Worm (Caenorhabditis elegans) whole organism, L4 larva: ENCODE measurements around the gene fbxb-3.

Source experiments
- F10B5.3 ChIP-seq: sonication (generic microtip); optimal IDR thresholded peaks from 2 replicates; lab custom pipeline; 2016; ENCODE audit warnings: mild to moderate bottlenecking, missing genetic modification characterization, missing compliant biosample characterization
- F37D6.2 ChIP-seq: sonication (generic microtip); optimal IDR thresholded peaks from 2 replicates; lab custom pipeline; 2016; ENCODE audit warnings: mild to moderate bottlenecking, missing genetic modification characterization, missing compliant biosample characterization
- F49E8.2 ChIP-seq: sonication (generic microtip); optimal IDR thresholded peaks from 2 replicates; lab custom pipeline; 2016; ENCODE audit warnings: missing compliant biosample characterization, mild to moderate bottlenecking, missing genetic modification characterization, borderline replicate concordance
- R02D3.7 ChIP-seq: fragments of 150-350 bp; sonication (generic microtip); optimal IDR thresholded peaks from 3 replicates; lab custom pipeline; 2014; ENCODE audit warnings: missing biosample characterization, missing genetic modification characterization
- T26A8.4 ChIP-seq: fragments of 200-800 bp; sonication (Bioruptor generic); IDR thresholded peaks from 2 replicates; pipeline ENCODE4 v1.3.6; 2022; ENCODE audit warnings: missing genetic modification characterization, missing compliant biosample characterization
- Y105C5A.15 ChIP-seq: fragments of 200-800 bp; sonication (Bioruptor generic); IDR thresholded peaks from 2 replicates; pipeline ENCODE4 v1.3.6; 2022; ENCODE audit warnings: missing genetic modification characterization, missing compliant biosample characterization
- ceh-20 ChIP-seq: fragments of 200-800 bp; sonication (Bioruptor generic); IDR thresholded peaks from 2 replicates; pipeline ENCODE4 v1.3.6; 2022; ENCODE audit warnings: missing genetic modification reagents, missing genetic modification characterization, missing compliant biosample characterization
- ctbp-1 ChIP-seq: fragments of 200-800 bp; sonication (Bioruptor generic); IDR thresholded peaks from 2 replicates; pipeline ENCODE4 v1.3.6; 2022; ENCODE audit warnings: missing genetic modification reagents, missing genetic modification characterization, missing compliant biosample characterization
- daf-12 ChIP-seq: fragments of 150-350 bp; optimal IDR thresholded peaks from 2 replicates; lab custom pipeline; 2014; ENCODE audit warnings: missing biosample characterization, missing genetic modification reagents, missing genetic modification characterization
- dmd-8 ChIP-seq: fragments of 200-800 bp; sonication (Bioruptor generic); IDR thresholded peaks from 2 replicates; pipeline ENCODE4 v1.3.6; 2022; ENCODE audit warnings: missing genetic modification characterization, missing compliant biosample characterization
- dpl-1 ChIP-seq: fragments of 150-350 bp; optimal IDR thresholded peaks from 2 replicates; lab custom pipeline; 2014; ENCODE audit warnings: missing biosample characterization, missing genetic modification reagents, missing genetic modification characterization
- duxl-1 ChIP-seq: sonication (generic microtip); optimal IDR thresholded peaks from 2 replicates; lab custom pipeline; 2016; ENCODE audit warnings: mild to moderate bottlenecking, missing genetic modification characterization, moderate library complexity, missing compliant biosample characterization; ENCODE audit not compliant: poor library complexity
- egl-27 ChIP-seq: sonication (generic microtip); optimal IDR thresholded peaks from 3 replicates; lab custom pipeline; 2017; ENCODE audit warnings: missing biosample characterization, missing genetic modification reagents, missing genetic modification characterization
- fos-1 ChIP-seq: fragments of 150-350 bp; optimal IDR thresholded peaks from 2 replicates; lab custom pipeline; 2014; ENCODE audit warnings: missing biosample characterization, missing genetic modification characterization
- gei-8 ChIP-seq: fragments of 200-800 bp; sonication (Bioruptor generic); optimal IDR thresholded peaks from 2 replicates; lab custom pipeline; 2018; ENCODE audit warnings: mild to moderate bottlenecking, missing genetic modification characterization, missing compliant biosample characterization
- lin-1 ChIP-seq: fragments of 200-800 bp; sonication (Bioruptor generic); IDR thresholded peaks from 2 replicates; pipeline ENCODE4 v1.3.6; 2022; ENCODE audit warnings: missing genetic modification reagents, missing genetic modification characterization, missing compliant biosample characterization
- lin-15B ChIP-seq: fragments of 150-350 bp; sonication (generic microtip); optimal IDR thresholded peaks from 3 replicates; lab custom pipeline; 2014; ENCODE audit warnings: missing biosample characterization, missing genetic modification characterization
- mdl-1 ChIP-seq, 2 experiments: fragments of 150-350 bp in 1 of 2; sonication (generic microtip) in 1 of 2; optimal IDR thresholded peaks; 2 replicates each; lab custom pipeline; 2014 to 2017; ENCODE audit warnings: missing biosample characterization in 2 of 2, missing genetic modification characterization in 2 of 2
- mdt-29 ChIP-seq: fragments of 200-800 bp; sonication (Bioruptor generic); IDR thresholded peaks from 2 replicates; pipeline ENCODE4 v1.3.6; 2022; ENCODE audit warnings: missing genetic modification reagents, missing genetic modification characterization, missing compliant biosample characterization
- mes-2 ChIP-seq: sonication (generic microtip); optimal IDR thresholded peaks from 2 replicates; lab custom pipeline; 2016; ENCODE audit warnings: missing genotype, mild to moderate bottlenecking, missing genetic modification characterization, missing compliant biosample characterization; ENCODE audit not compliant: poor library complexity, severe bottlenecking
- nhr-237 ChIP-seq: sonication (generic microtip); optimal IDR thresholded peaks from 2 replicates; lab custom pipeline; 2017; ENCODE audit warnings: missing biosample characterization, missing genetic modification characterization
- nhr-25 ChIP-seq: sonication (generic microtip); optimal IDR thresholded peaks from 2 replicates; lab custom pipeline; 2017; ENCODE audit warnings: missing genetic modification characterization, mild to moderate bottlenecking, missing compliant biosample characterization, antibody characterized with exemption, moderate library complexity, borderline replicate concordance; ENCODE audit not compliant: insufficient read depth
- nhr-28 ChIP-seq: fragments of 150-350 bp; optimal IDR thresholded peaks from 2 replicates; lab custom pipeline; 2014; ENCODE audit warnings: missing biosample characterization, missing genetic modification characterization
- saeg-2 ChIP-seq: fragments of 200-800 bp; sonication (Bioruptor generic); IDR thresholded peaks from 2 replicates; pipeline ENCODE4 v1.3.6; 2022; ENCODE audit warnings: missing genetic modification reagents, missing genetic modification characterization, missing compliant biosample characterization
- sdz-12 ChIP-seq: fragments of 200-800 bp; sonication (Bioruptor generic); optimal IDR thresholded peaks from 2 replicates; lab custom pipeline; 2018; ENCODE audit warnings: mild to moderate bottlenecking, missing genetic modification characterization, missing compliant biosample characterization
- unc-39 ChIP-seq: sonication (generic microtip); optimal IDR thresholded peaks from 2 replicates; lab custom pipeline; 2017; ENCODE audit warnings: missing biosample characterization, missing genetic modification characterization
- unc-62 ChIP-seq, 3 experiments: fragments of 150-350 bp in 1 of 3; sonication (generic microtip); optimal IDR thresholded peaks in 2 of 3; peaks in 1 of 3; 1 replicate in 1 of 3; 2 replicates in 2 of 3; lab custom pipeline; 2014 to 2017; ENCODE audit warnings: missing biosample characterization in 3 of 3, missing genetic modification characterization in 3 of 3, missing genetic modification reagents in 3 of 3, missing genotype in 1 of 3
- vab-7 ChIP-seq: fragments of 200-800 bp; sonication (Bioruptor generic); IDR thresholded peaks from 2 replicates; pipeline ENCODE4 v1.3.6; 2022; ENCODE audit warnings: missing genetic modification reagents, missing genetic modification characterization, missing compliant biosample characterization
- zip-11 ChIP-seq: fragments of 200-800 bp; sonication (Bioruptor generic); IDR thresholded peaks from 2 replicates; pipeline ENCODE4 v1.3.6; 2022; ENCODE audit warnings: missing genetic modification characterization, missing compliant biosample characterization
- ztf-11 ChIP-seq: fragments of 150-350 bp; optimal IDR thresholded peaks from 2 replicates; lab custom pipeline; 2014; ENCODE audit warnings: missing biosample characterization, missing genetic modification characterization
- ztf-7 ChIP-seq: fragments of 150-350 bp; optimal IDR thresholded peaks from 2 replicates; lab custom pipeline; 2014; ENCODE audit warnings: missing biosample characterization, missing genetic modification characterization

fbxb-3 gene

DNA sequence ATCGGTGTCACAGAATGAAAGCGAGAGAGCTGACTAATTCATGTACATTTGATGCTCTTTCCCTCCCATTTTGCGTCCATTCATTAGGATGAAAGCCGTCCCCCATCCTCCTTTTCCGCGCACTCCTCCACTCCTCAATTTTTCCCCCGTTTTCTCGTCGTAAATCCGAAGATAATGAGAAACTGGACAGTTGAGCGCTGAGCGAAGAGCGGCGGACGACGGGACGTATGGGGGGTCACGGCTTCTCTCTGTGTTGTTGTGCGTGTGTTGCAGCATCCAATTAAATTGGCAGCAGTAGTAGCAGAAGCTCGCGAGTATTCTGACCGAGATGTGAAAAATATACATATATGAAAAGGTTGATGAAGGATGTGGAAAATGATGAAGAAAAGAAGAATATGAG is 33.1 kb downstream of the fbxb-3 start:
- no peak for TF ChIP-seq daf-12 (tag; lab: Kevin White, UChicago)
- TF ChIP-seq F49E8.2 (tag; lab: Kevin White, UChicago): no peak
- no peak for TF ChIP-seq mdt-29 (GFP tag; lab: Robert Waterston, UW)
- TF ChIP-seq T26A8.4: no peak
- no peak for TF ChIP-seq dpl-1 (GFP tag; lab: Kevin White, UChicago)
- TF ChIP-seq unc-62 (GFP tag; optimal IDR thresholded peaks at IDR 0.05 in 1 of 2; lab: Kevin White, UChicago): peak in 1 of 2 experiments; percentile 39
- no peak for TF ChIP-seq unc-62 (tag; optimal IDR thresholded peaks at IDR 0.05; lab: Kevin White, UChicago)
- TF ChIP-seq, all 104 proteins: peak for 1

DNA sequence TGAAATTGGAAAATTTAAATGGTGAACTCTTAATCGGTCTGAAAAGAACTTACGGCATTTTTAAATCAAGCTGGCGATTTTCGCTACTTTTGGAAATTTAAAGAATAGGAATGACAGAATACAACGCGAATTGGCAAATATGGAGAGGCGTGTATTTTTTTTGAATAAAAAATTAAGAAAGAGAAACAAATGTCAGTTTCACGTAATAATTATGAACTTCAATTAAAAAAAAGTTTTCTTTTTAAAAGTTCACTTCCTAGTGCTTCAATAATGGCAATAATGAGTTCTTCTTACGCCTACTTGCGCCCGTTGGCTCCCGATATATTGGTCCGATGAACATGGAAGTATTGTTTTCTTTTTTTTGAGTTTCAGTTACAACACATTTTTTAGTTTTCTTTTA is 38.9 kb downstream of the fbxb-3 start, which contains the start of gene pph-2:
TSS of gene pph-2 (minus strand) at position 101 of the 400 bp plus-strand sequence.
- TF ChIP-seq ztf-7 (tag; lab: Kevin White, UChicago) (no peak), nhr-237 (tag; lab: Kevin White, UChicago) (no peak)

DNA sequence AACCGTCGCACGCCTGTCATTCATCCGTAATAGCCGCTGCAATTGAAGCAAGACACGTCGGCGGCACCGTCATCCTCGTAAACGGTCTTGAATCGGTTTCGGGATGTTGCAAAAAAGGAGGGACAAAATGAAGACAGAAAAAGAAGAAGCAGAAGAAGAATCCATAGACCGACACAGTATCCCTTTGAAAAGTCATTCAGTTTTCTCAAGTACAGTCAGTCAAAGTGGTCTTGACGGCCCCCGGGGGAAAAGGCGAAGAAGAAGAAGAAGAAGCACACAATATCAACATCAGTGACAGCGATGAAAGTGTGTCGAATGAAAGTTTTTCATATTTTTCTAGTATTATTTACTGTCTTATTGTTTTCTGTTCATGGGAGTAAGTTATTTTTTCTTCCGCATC is 39.5 kb downstream of the fbxb-3 start, which contains the start of gene cutl-27:
TSS of gene cutl-27 (plus strand) at position 301 of the 400 bp plus-strand sequence.
- no peak for TF ChIP-seq ceh-20 (GFP tag; lab: Robert Waterston, UW)
- no peak for TF ChIP-seq fos-1 (tag; lab: Kevin White, UChicago)
- peak in 1 of 2 experiments; percentile 88 for TF ChIP-seq unc-62 (GFP tag; optimal IDR thresholded peaks at IDR 0.05 in 1 of 2; lab: Kevin White, UChicago)
- TF ChIP-seq unc-62 (tag; optimal IDR thresholded peaks at IDR 0.05; lab: Kevin White, UChicago): no peak
- TF ChIP-seq ctbp-1: no peak
- TF ChIP-seq duxl-1 (tag; lab: Kevin White, UChicago): no peak
- no peak for TF ChIP-seq lin-15B
- TF ChIP-seq F37D6.2: no peak
- TF ChIP-seq R02D3.7: no peak

DNA sequence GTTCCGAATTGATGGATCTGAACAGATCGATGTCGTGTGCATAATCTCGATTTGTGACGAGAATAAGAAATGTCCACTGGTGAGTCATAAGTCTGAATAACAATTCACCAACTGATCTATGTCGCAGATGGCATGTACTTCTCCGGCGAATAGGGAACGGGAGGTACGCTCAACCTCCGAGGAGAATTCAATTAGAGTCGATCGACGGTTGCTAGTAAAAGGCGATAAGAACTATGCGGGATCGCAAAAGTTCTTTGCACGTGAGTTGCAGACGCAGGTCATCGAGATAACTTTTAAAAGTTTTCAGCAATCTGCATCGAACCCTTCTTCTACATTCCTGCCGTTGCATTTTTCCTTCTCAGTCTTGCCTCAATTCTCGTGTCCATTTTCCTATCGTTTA is 43.8 kb downstream of the fbxb-3 start:
- no peak for TF ChIP-seq zip-11
- no peak for TF ChIP-seq Y105C5A.15
- no peak for TF ChIP-seq gei-8 (GFP tag; lab: Kevin White, UChicago)
- TF ChIP-seq ztf-11 (tag; lab: Kevin White, UChicago): no peak
- TF ChIP-seq saeg-2 (GFP tag; lab: Robert Waterston, UW): no peak
- no peak for TF ChIP-seq egl-27 (tag; lab: Kevin White, UChicago)
- TF ChIP-seq vab-7 (GFP tag; lab: Robert Waterston, UW): no peak
- no peak for TF ChIP-seq F10B5.3
- no peak for TF ChIP-seq mes-2 (tag; lab: Kevin White, UChicago)
- no peak for TF ChIP-seq lin-1

DNA sequence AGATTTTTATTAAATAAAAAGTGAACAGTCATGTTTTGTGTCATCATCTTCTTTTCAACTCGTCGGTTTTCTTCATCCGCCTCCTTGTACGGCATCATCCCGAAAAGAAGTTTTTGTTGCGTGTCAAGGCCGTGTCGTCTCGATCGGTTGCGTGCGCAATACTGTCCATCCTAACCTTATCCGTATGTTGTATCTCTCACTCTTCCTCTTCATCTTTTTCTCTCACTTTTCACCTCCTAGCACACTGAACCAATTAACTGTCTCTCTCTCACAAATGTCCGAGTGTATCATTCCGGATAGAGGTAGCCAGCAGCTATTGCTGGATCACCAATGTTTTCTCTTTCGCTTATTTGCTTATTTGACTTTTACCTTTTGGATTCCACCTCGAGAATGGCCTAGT is 44.7 kb downstream of the fbxb-3 start:
- peak in 1 of 2 experiments; percentile 10 for TF ChIP-seq mdl-1 (tag; optimal IDR thresholded peaks at IDR 0.05; lab: Kevin White, UChicago)
- peak; percentile 63 for TF ChIP-seq nhr-28
- TF ChIP-seq nhr-25 (tag; lab: Kevin White, UChicago): peak; percentile 43
- TF ChIP-seq sdz-12 (GFP tag; lab: Kevin White, UChicago): no peak
- no peak for TF ChIP-seq dmd-8 (GFP tag; lab: Robert Waterston, UW)
- TF ChIP-seq, all 104 proteins: peak for 3

DNA sequence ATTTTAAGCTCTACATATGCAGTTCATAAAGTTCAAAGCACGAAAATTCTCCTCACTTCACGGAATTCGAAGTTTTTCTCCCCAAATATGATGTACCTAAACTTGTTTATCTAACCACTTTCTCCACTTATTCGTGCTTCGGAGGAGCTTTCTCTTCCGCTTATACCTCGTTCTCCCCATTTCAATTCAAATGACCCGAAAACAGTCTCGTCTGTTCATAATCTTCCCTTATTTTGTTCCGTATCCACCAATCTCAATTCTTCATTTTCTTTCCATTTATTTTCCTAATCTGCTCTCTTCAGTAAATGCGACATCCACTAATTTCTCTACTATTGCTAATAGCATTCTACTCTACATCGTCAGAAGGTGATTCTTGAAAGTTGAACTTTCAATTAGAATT is 46.6 kb downstream of the fbxb-3 start, which contains the start of gene let-653:
TSS of gene let-653 (plus strand) at position 301 of the 400 bp plus-strand sequence.
- TF ChIP-seq nhr-25 (tag; lab: Kevin White, UChicago): peak; percentile 12
- no peak for TF ChIP-seq unc-39 (tag; lab: Kevin White, UChicago)
